Worm (Caenorhabditis elegans) whole organism, L4 larva: ENCODE results near the gene nspg-5.

ENCODE experiments used
- ama-1 ChIP-seq: fragments of 150-350 bp; optimal IDR thresholded peaks from 2 replicates; lab custom pipeline; 2014; ENCODE audit warnings: inconsistent platforms, mixed read lengths
- fos-1 ChIP-seq: fragments of 150-350 bp; optimal IDR thresholded peaks from 2 replicates; lab custom pipeline; 2014; ENCODE audit warnings: missing biosample characterization, missing genetic modification characterization
- hlh-11 ChIP-seq: fragments of 200-800 bp; sonication (Bioruptor generic); optimal IDR thresholded peaks from 2 replicates; lab custom pipeline; 2018; ENCODE audit warnings: mild to moderate bottlenecking, missing genetic modification characterization, missing compliant biosample characterization
- hmg-1.1 ChIP-seq: fragments of 200-800 bp; sonication (Bioruptor generic); IDR thresholded peaks from 2 replicates; pipeline ENCODE4 v1.3.6; 2022; ENCODE audit warnings: missing genetic modification reagents, missing genetic modification characterization, missing compliant biosample characterization
- lin-39 ChIP-seq: fragments of 150-350 bp; optimal IDR thresholded peaks from 2 replicates; lab custom pipeline; 2014; ENCODE audit warnings: missing biosample characterization, missing genetic modification reagents, missing genetic modification characterization
- nhr-11 ChIP-seq: fragments of 150-350 bp; optimal IDR thresholded peaks from 2 replicates; lab custom pipeline; 2014; ENCODE audit warnings: missing biosample characterization, missing genetic modification characterization
- snpc-4 ChIP-seq: fragments of 150-350 bp; optimal IDR thresholded peaks from 2 replicates; lab custom pipeline; 2014; ENCODE audit warnings: missing biosample characterization, missing genetic modification characterization
- unc-39 ChIP-seq: sonication (generic microtip); optimal IDR thresholded peaks from 2 replicates; lab custom pipeline; 2017; ENCODE audit warnings: missing biosample characterization, missing genetic modification characterization
- unc-62 ChIP-seq, 3 experiments: fragments of 150-350 bp in 1 of 3; sonication (generic microtip); optimal IDR thresholded peaks in 2 of 3; peaks in 1 of 3; 1 replicate in 1 of 3; 2 replicates in 2 of 3; lab custom pipeline; 2014 to 2017; ENCODE audit warnings: missing biosample characterization in 3 of 3, missing genetic modification characterization in 3 of 3, missing genetic modification reagents in 3 of 3, missing genotype in 1 of 3

- no peak for TF ChIP-seq unc-39 (tag; lab: Kevin White, UChicago)
- no peak for TF ChIP-seq lin-39
- TF ChIP-seq snpc-4 (tag; lab: Kevin White, UChicago) = no peak
- TF ChIP-seq nhr-11 (tag; lab: Kevin White, UChicago) = no peak
- TF ChIP-seq hmg-1.1 (GFP tag; lab: Robert Waterston, UW) = no peak
- no peak for TF ChIP-seq fos-1 (tag; lab: Kevin White, UChicago)
- TF ChIP-seq ama-1 = no peak
- no peak for TF ChIP-seq hlh-11 (tag; lab: Kevin White, UChicago)
- no peak for TF ChIP-seq unc-62 (GFP tag; optimal IDR thresholded peaks at IDR 0.05 in 1 of 2; lab: Kevin White, UChicago)
- no peak for TF ChIP-seq unc-62 (tag; optimal IDR thresholded peaks at IDR 0.05; lab: Kevin White, UChicago)
These were observed at the start of gene nspg-5 for ce11 chrX:2981715-2982114.
